Worm (Caenorhabditis elegans): ENCODE results near the gene clec-252.

Gene clec-252

DNA sequence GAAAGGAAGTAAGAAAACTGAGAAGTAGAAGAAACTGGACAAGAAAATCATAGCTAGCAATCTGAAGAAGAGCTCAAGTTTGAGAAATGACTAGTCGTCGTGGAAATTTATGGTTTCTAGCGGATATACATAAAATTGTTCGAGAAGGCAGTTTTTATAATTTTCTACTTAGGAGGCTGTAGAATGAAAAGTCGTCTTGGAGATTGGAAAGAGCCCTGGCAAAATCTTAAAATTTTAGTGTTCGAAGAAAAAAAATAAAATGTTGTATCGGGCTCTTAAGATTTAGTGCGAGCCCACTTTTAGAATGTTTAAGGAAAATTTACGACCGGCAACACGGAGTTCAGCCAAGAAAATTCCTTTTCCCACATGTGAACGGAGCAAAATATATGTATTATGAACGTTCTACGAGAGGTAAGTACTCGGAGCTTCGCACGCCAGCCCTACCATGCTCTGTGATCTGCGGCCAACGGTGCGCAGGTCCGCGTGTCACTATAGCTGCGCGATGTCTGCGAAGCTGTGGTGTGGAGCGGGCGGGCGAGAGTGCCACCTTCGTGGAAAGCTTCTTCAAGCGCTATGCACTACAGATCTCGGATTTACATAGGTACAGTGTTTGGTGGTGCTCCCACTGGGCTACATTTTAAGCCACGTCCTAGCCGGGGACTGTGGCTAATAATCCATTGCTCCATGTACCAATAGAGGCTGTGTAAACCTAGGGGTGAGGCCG lies 1.5 kb downstream of the clec-252 start, which contains the start of gene clec-251:
TSS of gene clec-251 (minus strand) at position 51 of the 724 bp plus-strand sequence.
- TF ChIP-seq sox-4 (tag; optimal IDR thresholded peaks at IDR 0.05) (no peak), elt-2 (tag; optimal IDR thresholded peaks at IDR 0.05) (no peak), lsy-2 (tag; optimal IDR thresholded peaks at IDR 0.05) (no peak), nhr-11 (tag; optimal IDR thresholded peaks at IDR 0.05) (no peak), skn-1 (tag; optimal IDR thresholded peaks at IDR 0.05) (no peak), C04F5.9 (tag; optimal IDR thresholded peaks at IDR 0.05) (no peak), F16B12.6 (tag; optimal IDR thresholded peaks at IDR 0.05) (no peak), pax-3 (tag; optimal IDR thresholded peaks at IDR 0.05) (no peak), nhr-47 (tag; optimal IDR thresholded peaks at IDR 0.05) (no peak), unc-98 (GFP tag; IDR thresholded peaks at IDR 0.05) (no peak), sup-37 (GFP tag; optimal IDR thresholded peaks at IDR 0.05) (no peak), unc-130 (tag; optimal IDR thresholded peaks at IDR 0.05) (no peak), aha-1 (tag; optimal IDR thresholded peaks at IDR 0.05) (no peak), dsc-1 (tag; optimal IDR thresholded peaks at IDR 0.05) (no peak), ama-1 (optimal IDR thresholded peaks at IDR 0.05) (no peak), aly-2 (tag; optimal IDR thresholded peaks at IDR 0.05) (no peak)

DNA sequence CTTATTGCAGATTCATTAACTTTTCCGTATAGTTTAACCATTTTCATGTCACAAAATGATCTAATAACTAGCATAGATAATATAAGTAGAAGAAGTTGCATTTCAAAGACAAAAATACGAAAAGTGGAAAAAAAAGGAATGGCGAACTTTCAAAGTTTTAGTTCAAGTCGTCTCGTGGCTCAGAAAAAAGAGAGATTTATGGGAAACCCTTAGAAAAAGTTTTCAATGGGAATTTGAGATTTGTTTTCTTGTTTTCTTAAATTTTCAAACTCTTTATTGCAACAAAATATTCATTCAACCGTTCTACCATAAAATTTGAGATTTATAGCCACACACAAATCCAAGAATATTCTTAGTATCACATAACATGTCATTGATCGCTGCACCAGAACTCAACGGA lies 6.5 kb downstream of the clec-252 start, which contains the start of gene clec-250:
TSS of gene clec-250 (minus strand) at position 101 of the 400 bp plus-strand sequence.
- TF ChIP-seq isw-1 (GFP tag; IDR thresholded peaks at IDR 0.05) = no peak
- no peak for TF ChIP-seq efl-1 (optimal IDR thresholded peaks at IDR 0.05)
- TF ChIP-seq efl-1 (GFP tag; optimal IDR thresholded peaks at IDR 0.05 in 1 of 2) = no peak
- TF ChIP-seq efl-3 (GFP tag; optimal IDR thresholded peaks at IDR 0.05) = no peak
- no peak for TF ChIP-seq lir-3 (tag; optimal IDR thresholded peaks at IDR 0.05; ENCODE audit: poor library complexity)

DNA sequence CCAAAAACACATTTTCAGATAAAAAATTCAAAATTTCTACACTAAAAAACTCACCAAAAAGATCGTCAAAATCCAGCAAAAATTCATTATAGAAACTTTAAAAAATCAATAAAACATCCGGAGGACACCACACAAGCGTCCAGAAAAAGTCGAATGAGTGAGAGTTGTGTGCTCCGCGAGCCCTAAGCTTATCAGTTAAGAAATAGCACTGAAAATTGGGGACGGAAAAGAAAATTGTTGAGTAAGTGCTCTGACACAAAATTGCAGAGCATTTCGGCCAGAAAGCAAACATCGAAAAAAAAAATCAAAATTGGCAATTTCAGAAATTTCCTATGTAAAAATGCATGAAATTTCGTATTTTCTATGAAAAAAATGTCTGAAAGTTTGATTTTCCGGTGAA lies 11.0 kb downstream of the clec-252 start:
- TF ChIP-seq pqm-1 (tag; optimal IDR thresholded peaks at IDR 0.05) = no peak
- no peak for TF ChIP-seq nhr-77 (tag; optimal IDR thresholded peaks at IDR 0.05)
- TF ChIP-seq ces-1 (GFP tag; optimal IDR thresholded peaks at IDR 0.05) = no peak
- TF ChIP-seq sox-4 (tag; optimal IDR thresholded peaks at IDR 0.05) = no peak
- no peak for TF ChIP-seq egl-27 (tag; optimal IDR thresholded peaks at IDR 0.05)
- TF ChIP-seq vab-15 (tag; optimal IDR thresholded peaks at IDR 0.05) = no peak
- TF ChIP-seq unc-30 (tag; optimal IDR thresholded peaks at IDR 0.05) = no peak
- TF ChIP-seq aha-1 (tag; optimal IDR thresholded peaks at IDR 0.05) = no peak
- no peak for TF ChIP-seq ets-5 (GFP tag; IDR thresholded peaks at IDR 0.05)
- no peak for TF ChIP-seq lin-13 (GFP tag; optimal IDR thresholded peaks at IDR 0.05)
- no peak for TF ChIP-seq ceh-90 (tag; optimal IDR thresholded peaks at IDR 0.05)
- TF ChIP-seq egl-13 (tag; optimal IDR thresholded peaks at IDR 0.05) = no peak
- no peak for TF ChIP-seq swsn-7 (tag; optimal IDR thresholded peaks at IDR 0.05)
- TF ChIP-seq unc-62 (GFP tag; optimal IDR thresholded peaks at IDR 0.05) = no peak
- TF ChIP-seq ceh-8 (GFP tag; optimal IDR thresholded peaks at IDR 0.05) = no peak
- no peak for TF ChIP-seq efl-3 (GFP tag; optimal IDR thresholded peaks at IDR 0.05)
- no peak for TF ChIP-seq lsy-2 (tag; optimal IDR thresholded peaks at IDR 0.05)
- TF ChIP-seq zip-4 (GFP tag; optimal IDR thresholded peaks at IDR 0.05) = no peak
- TF ChIP-seq C04F5.9 (tag; optimal IDR thresholded peaks at IDR 0.05) = no peak
- TF ChIP-seq tlp-1 (tag; optimal IDR thresholded peaks at IDR 0.05) = no peak

DNA sequence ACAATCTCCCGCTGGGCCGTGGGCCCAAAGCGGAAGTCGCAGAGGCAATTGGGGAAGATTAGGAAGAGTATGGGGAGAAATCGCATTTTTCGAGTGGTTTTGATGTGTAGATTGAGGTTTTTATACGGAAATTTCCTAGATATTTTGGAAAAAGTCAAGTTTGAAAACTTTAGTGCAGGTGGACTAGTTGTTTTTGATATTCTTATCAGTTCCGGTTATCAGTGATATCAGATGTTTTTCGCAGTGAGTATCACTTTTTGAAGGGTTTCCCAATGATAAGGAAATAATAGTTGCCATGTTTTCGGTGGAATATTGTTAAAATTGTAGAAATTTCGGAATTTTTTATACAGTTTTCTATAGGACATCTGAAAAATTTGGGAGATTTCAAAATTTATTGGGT lies 14.2 kb downstream of the clec-252 start, which contains the start of gene scl-20:
TSS of gene scl-20 (minus strand) at position 101 of the 400 bp plus-strand sequence.
- TF ChIP-seq nhr-47 (tag; optimal IDR thresholded peaks at IDR 0.05) = no peak
- TF ChIP-seq mep-1 (tag; optimal IDR thresholded peaks at IDR 0.05) = no peak
- no peak for TF ChIP-seq nhr-85 (tag)
- no peak for TF ChIP-seq ztf-4 (tag; optimal IDR thresholded peaks at IDR 0.05)
- no peak for TF ChIP-seq nhr-76 (tag; optimal IDR thresholded peaks at IDR 0.05)
- TF ChIP-seq aha-1 (tag; optimal IDR thresholded peaks at IDR 0.05) = no peak
- no peak for TF ChIP-seq blmp-1 (tag; optimal IDR thresholded peaks at IDR 0.05)
- no peak for TF ChIP-seq rnt-1 (tag; optimal IDR thresholded peaks at IDR 0.05)
- TF ChIP-seq fkh-8 (tag; optimal IDR thresholded peaks at IDR 0.05) = no peak
- TF ChIP-seq pqm-1 (tag; optimal IDR thresholded peaks at IDR 0.05) = no peak
- TF ChIP-seq ama-1 (optimal IDR thresholded peaks at IDR 0.05) = no peak
- no peak for TF ChIP-seq unc-62 (GFP tag; optimal IDR thresholded peaks at IDR 0.05)
- no peak for TF ChIP-seq swsn-7 (tag; optimal IDR thresholded peaks at IDR 0.05)
- no peak for TF ChIP-seq nhr-11 (tag; optimal IDR thresholded peaks at IDR 0.05)
- no peak for TF ChIP-seq sptf-1 (tag; optimal IDR thresholded peaks at IDR 0.05)
